Fruit fly (Drosophila melanogaster) whole organism, embryonic: Measurements from ENCODE around the gene Cortactin.

ENCODE experiments used
- Antp ChIP-seq: fragments of 200-800 bp; sonication (Bioruptor generic); optimal IDR thresholded peaks from 3 replicates; lab custom pipeline; 2016; ENCODE audit warnings: missing biosample characterization, missing genetic modification characterization
- B-H2 ChIP-seq: fragments of 200-800 bp; sonication (Bioruptor generic); optimal IDR thresholded peaks from 2 replicates; lab custom pipeline; 2018; ENCODE audit warnings: missing biosample characterization, mild to moderate bottlenecking, missing genetic modification characterization
- CG10209 ChIP-seq: fragments of 200-800 bp; sonication (Bioruptor generic); optimal IDR thresholded peaks from 3 replicates; lab custom pipeline; 2017; ENCODE audit warnings: missing biosample characterization, mild to moderate bottlenecking, missing genetic modification characterization, missing genetic modification reagents
- CG11695 ChIP-seq: fragments of 200-800 bp; sonication (Bioruptor generic); IDR thresholded peaks from 3 replicates; pipeline ENCODE4 v1.3.6; 2022; ENCODE audit warnings: missing biosample characterization, missing genetic modification characterization
- CG12155 ChIP-seq: fragments of 200-800 bp; sonication (Bioruptor generic); optimal IDR thresholded peaks from 3 replicates; lab custom pipeline; 2016; ENCODE audit warnings: missing biosample characterization, missing genetic modification characterization
- CG12391 ChIP-seq: fragments of 200-800 bp; sonication (Bioruptor generic); optimal IDR thresholded peaks from 3 replicates; lab custom pipeline; 2018; ENCODE audit warnings: missing biosample characterization, mild to moderate bottlenecking, missing genetic modification characterization, moderate library complexity
- CG12942 ChIP-seq: fragments of 200-800 bp; sonication (Bioruptor generic); optimal IDR thresholded peaks from 3 replicates; lab custom pipeline; 2016; ENCODE audit warnings: missing biosample characterization, missing genetic modification characterization
- CG14441 ChIP-seq: fragments of 200-800 bp; sonication (Bioruptor generic); IDR thresholded peaks from 2 replicates; pipeline ENCODE4 v1.3.6; 2022; ENCODE audit warnings: missing biosample characterization, missing genetic modification characterization
- CG14710 ChIP-seq: fragments of 200-800 bp; sonication (Bioruptor generic); optimal IDR thresholded peaks from 3 replicates; lab custom pipeline; 2019; ENCODE audit warnings: missing biosample characterization, mild to moderate bottlenecking, missing genetic modification characterization, moderate library complexity
- CG14860 ChIP-seq: fragments of 200-800 bp; sonication (Bioruptor generic); IDR thresholded peaks from 3 replicates; pipeline ENCODE4 v1.3.6; 2022; ENCODE audit warnings: missing biosample characterization, missing genetic modification characterization; ENCODE audit not compliant: partially characterized antibody
- CG16863 ChIP-seq: fragments of 200-800 bp; sonication (Bioruptor generic); optimal IDR thresholded peaks from 3 replicates; lab custom pipeline; 2016; ENCODE audit warnings: missing biosample characterization, missing genetic modification characterization
- CG2712 ChIP-seq: fragments of 200-800 bp; optimal IDR thresholded peaks from 3 replicates; lab custom pipeline; 2019; ENCODE audit warnings: missing biosample characterization, mild to moderate bottlenecking, missing genetic modification characterization, moderate library complexity
- CG42726 ChIP-seq: fragments of 200-800 bp; sonication (Bioruptor generic); IDR thresholded peaks from 2 replicates; pipeline ENCODE4 v1.3.6; 2022; ENCODE audit warnings: missing biosample characterization, missing genetic modification characterization; ENCODE audit not compliant: partially characterized antibody
- CG4424 ChIP-seq: fragments of 200-800 bp; sonication (Bioruptor generic); optimal IDR thresholded peaks from 3 replicates; lab custom pipeline; 2016; ENCODE audit warnings: missing biosample characterization, missing genetic modification characterization
- CG4854 ChIP-seq: fragments of 200-800 bp; sonication (Bioruptor generic); optimal IDR thresholded peaks from 2 replicates; lab custom pipeline; 2016; ENCODE audit warnings: missing biosample characterization, missing genetic modification characterization, inconsistent platforms
- CG6689 ChIP-seq: fragments of 200-800 bp; sonication (Bioruptor generic); IDR thresholded peaks from 2 replicates; pipeline ENCODE4 v1.3.6; 2022; ENCODE audit warnings: missing biosample characterization, missing genetic modification characterization
- CG7839 ChIP-seq: fragments of 200-800 bp; sonication (Bioruptor generic); optimal IDR thresholded peaks from 3 replicates; lab custom pipeline; 2018; ENCODE audit warnings: missing biosample characterization, mild to moderate bottlenecking, missing genetic modification characterization, moderate library complexity
- CG7928 ChIP-seq: fragments of 200-800 bp; sonication (Bioruptor generic); optimal IDR thresholded peaks from 2 replicates; lab custom pipeline; 2017; ENCODE audit warnings: missing biosample characterization, mild to moderate bottlenecking, missing genetic modification characterization
- CG8290 ChIP-seq, 3 experiments: fragments of 200-800 bp; sonication (Bioruptor generic); optimal IDR thresholded peaks; 2 replicates each; lab custom pipeline; 2016 to 2019; ENCODE audit warnings: missing biosample characterization in 3 of 3, missing genetic modification characterization in 3 of 3, mild to moderate bottlenecking in 2 of 3, moderate library complexity in 1 of 3
- CG8765 ChIP-seq: fragments of 200-800 bp; sonication (Bioruptor generic); IDR thresholded peaks from 2 replicates; pipeline ENCODE4 v1.3.6; 2022; ENCODE audit warnings: missing biosample characterization, missing genetic modification characterization
- CG9215 ChIP-seq: fragments of 200-800 bp; sonication (Bioruptor generic); IDR thresholded peaks from 2 replicates; pipeline ENCODE4 v1.3.6; 2022; ENCODE audit warnings: missing biosample characterization, missing genetic modification characterization
- CG9727 ChIP-seq: fragments of 200-800 bp; sonication (Bioruptor generic); optimal IDR thresholded peaks from 3 replicates; lab custom pipeline; 2017; ENCODE audit warnings: missing biosample characterization, mild to moderate bottlenecking, missing genetic modification characterization
- Deaf1 ChIP-seq: fragments of 200-800 bp; optimal IDR thresholded peaks from 3 replicates; lab custom pipeline; 2019; ENCODE audit warnings: missing biosample characterization, mild to moderate bottlenecking, missing genetic modification characterization, moderate library complexity
- HmgD ChIP-seq: fragments of 200-800 bp; sonication (Bioruptor generic); optimal IDR thresholded peaks from 3 replicates; lab custom pipeline; 2016; ENCODE audit warnings: missing biosample characterization, missing genetic modification characterization
- Hr39 ChIP-seq: fragments of >200 bp; optimal IDR thresholded peaks from 2 replicates; lab custom pipeline; 2017
- Lhr ChIP-seq: fragments of 200-800 bp; sonication (Bioruptor generic); optimal IDR thresholded peaks from 3 replicates; lab custom pipeline; 2017; ENCODE audit warnings: mild to moderate bottlenecking, missing biosample characterization, missing genetic modification reagents, missing genetic modification characterization
- NC2α ChIP-seq: fragments of 200-800 bp; sonication (Bioruptor generic); optimal IDR thresholded peaks from 2 replicates; lab custom pipeline; 2016; ENCODE audit warnings: missing biosample characterization, missing genetic modification characterization
- Oli ChIP-seq: fragments of 200-800 bp; sonication (Bioruptor generic); optimal IDR thresholded peaks from 2 replicates; lab custom pipeline; 2018; ENCODE audit warnings: missing biosample characterization, mild to moderate bottlenecking, missing genetic modification characterization, moderate library complexity
- Opbp ChIP-seq: fragments of 200-800 bp; sonication (Bioruptor generic); IDR thresholded peaks from 3 replicates; pipeline ENCODE4 v1.3.6; 2022; ENCODE audit warnings: missing biosample characterization, missing genetic modification characterization; ENCODE audit not compliant: partially characterized antibody
- Pdp1 ChIP-seq, 2 experiments: fragments of 200-800 bp; sonication (Bioruptor generic); optimal IDR thresholded peaks; 3 replicates each; lab custom pipeline; 2016; ENCODE audit warnings: missing biosample characterization in 2 of 2, missing genetic modification characterization in 2 of 2, mild to moderate bottlenecking in 1 of 2, moderate library complexity in 1 of 2
- Vsx1 ChIP-seq: fragments of 200-800 bp; sonication (Bioruptor generic); optimal IDR thresholded peaks from 2 replicates; lab custom pipeline; 2017; ENCODE audit warnings: missing biosample characterization, mild to moderate bottlenecking, missing genetic modification characterization, missing genetic modification reagents
- al ChIP-seq: fragments of 200-800 bp; sonication (Bioruptor generic); IDR thresholded peaks from 2 replicates; pipeline ENCODE4 v1.3.6; 2022; ENCODE audit warnings: missing biosample characterization, missing genetic modification characterization
- bbx ChIP-seq: fragments of 200-800 bp; sonication (Bioruptor generic); IDR thresholded peaks from 2 replicates; pipeline ENCODE4 v1.3.6; 2022; ENCODE audit warnings: missing biosample characterization, missing genetic modification characterization; ENCODE audit not compliant: partially characterized antibody
- caup ChIP-seq: fragments of 200-800 bp; sonication (Bioruptor generic); optimal IDR thresholded peaks from 3 replicates; lab custom pipeline; 2017; ENCODE audit warnings: missing biosample characterization, mild to moderate bottlenecking, missing genetic modification characterization, moderate library complexity; ENCODE audit not compliant: severe bottlenecking
- dmrt11E ChIP-seq: fragments of 200-800 bp; sonication (Bioruptor generic); optimal IDR thresholded peaks from 3 replicates; lab custom pipeline; 2018; ENCODE audit warnings: missing biosample characterization, mild to moderate bottlenecking, missing genetic modification characterization, moderate library complexity
- ems ChIP-seq: fragments of 200-800 bp; sonication (Bioruptor generic); optimal IDR thresholded peaks from 3 replicates; lab custom pipeline; 2016; ENCODE audit warnings: missing biosample characterization, missing genetic modification characterization
- gsb ChIP-seq: fragments of 200-800 bp; sonication (Bioruptor generic); IDR thresholded peaks from 2 replicates; pipeline ENCODE4 v1.3.6; 2022; ENCODE audit warnings: missing biosample characterization, missing genetic modification characterization
- insv ChIP-seq, 2 experiments: fragments of 200-800 bp; sonication (Bioruptor generic); optimal IDR thresholded peaks; 3 replicates each; lab custom pipeline; 2016 to 2018; ENCODE audit warnings: missing biosample characterization in 2 of 2, missing genetic modification characterization in 2 of 2
- nerfin-1 ChIP-seq: fragments of 200-800 bp; sonication (Bioruptor generic); optimal IDR thresholded peaks from 3 replicates; lab custom pipeline; 2019; ENCODE audit warnings: missing biosample characterization, mild to moderate bottlenecking, missing genetic modification characterization, moderate library complexity
- nmo ChIP-seq: fragments of 200-800 bp; sonication (Bioruptor generic); optimal IDR thresholded peaks from 2 replicates; lab custom pipeline; 2018; ENCODE audit warnings: missing biosample characterization, mild to moderate bottlenecking, missing genetic modification characterization, moderate library complexity
- sd ChIP-seq: fragments of 200-800 bp; sonication (Bioruptor generic); optimal IDR thresholded peaks from 3 replicates; lab custom pipeline; 2018; ENCODE audit warnings: missing biosample characterization, mild to moderate bottlenecking, missing genetic modification characterization, moderate library complexity
- slbo ChIP-seq: fragments of 200-800 bp; sonication (Bioruptor generic); IDR thresholded peaks from 2 replicates; pipeline ENCODE4 v1.3.6; 2022; ENCODE audit warnings: missing biosample characterization, missing genetic modification characterization
- sob ChIP-seq: fragments of 200-800 bp; sonication (Bioruptor generic); IDR thresholded peaks from 2 replicates; pipeline ENCODE4 v1.3.6; 2022; ENCODE audit warnings: missing biosample characterization, missing genetic modification characterization
- tin ChIP-seq: fragments of 200-800 bp; sonication (Bioruptor generic); optimal IDR thresholded peaks from 3 replicates; lab custom pipeline; 2016; ENCODE audit warnings: missing biosample characterization, missing genetic modification characterization
- trem ChIP-seq: fragments of 200-800 bp; optimal IDR thresholded peaks from 3 replicates; lab custom pipeline; 2019; ENCODE audit warnings: missing biosample characterization, mild to moderate bottlenecking, missing genetic modification characterization, moderate library complexity
- tx ChIP-seq: fragments of 200-800 bp; sonication (Bioruptor generic); optimal IDR thresholded peaks from 2 replicates; lab custom pipeline; 2016; ENCODE audit warnings: missing biosample characterization, missing genetic modification characterization
- zen2 ChIP-seq: fragments of 200-800 bp; sonication (Bioruptor generic); IDR thresholded peaks from 3 replicates; pipeline ENCODE4 v1.3.6; 2022; ENCODE audit warnings: missing biosample characterization, missing genetic modification characterization; ENCODE audit not compliant: partially characterized antibody
- zfh2 ChIP-seq: fragments of 200-800 bp; sonication (Bioruptor generic); optimal IDR thresholded peaks from 2 replicates; lab custom pipeline; 2016; ENCODE audit warnings: missing biosample characterization, missing genetic modification characterization

Cortactin gene

DNA sequence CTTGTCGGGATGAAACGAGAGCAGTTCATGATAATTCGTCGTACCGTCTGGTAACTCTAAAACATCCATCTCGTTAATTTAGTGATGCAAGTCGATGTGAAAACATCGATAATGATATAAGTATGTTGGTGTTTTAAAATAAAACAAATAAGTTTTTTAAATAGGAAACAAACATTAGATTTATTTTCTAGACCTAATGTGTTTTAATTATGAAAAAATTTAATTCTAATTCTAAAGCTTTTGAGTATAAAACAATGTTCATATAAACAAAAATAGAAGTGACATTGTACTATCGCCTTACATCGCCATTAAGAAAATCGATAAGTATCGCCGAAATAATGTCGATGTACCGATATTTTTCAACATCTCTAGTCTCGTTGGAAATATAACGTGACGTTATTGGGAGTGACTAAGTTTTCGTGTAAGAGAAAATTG is 46.8 kb upstream of the Cortactin start, which contains the start of gene Rab11 (continued):
- TF ChIP-seq Opbp (GFP tag; lab: Robert Waterston, UW) (peak; percentile 80), B-H2 (GFP tag; lab: Kevin White, UChicago) (peak; percentile 49), CG12155 (GFP tag; lab: Kevin White, UChicago) (peak; percentile 99), insv (GFP tag; optimal IDR thresholded peaks at IDR 0.05; lab: Kevin White, UChicago) (peak in 1 of 2 experiments; percentile 31), CG7928 (GFP tag; lab: Kevin White, UChicago) (no peak), sd (tag; lab: Kevin White, UChicago) (peak; percentile 21), CG42726 (GFP tag; lab: Robert Waterston, UW) (peak; percentile 34; the same call in 1 of the 2 replicates), ems (peak; percentile 68), CG8290 (GFP tag; optimal IDR thresholded peaks at IDR 0.05; lab: Kevin White, UChicago) (peak; percentile 68), CG8290 (tag; optimal IDR thresholded peaks at IDR 0.05; lab: Kevin White, UChicago) (peak; percentile 24 to 68), Hr39 (lab: Kevin White, UChicago) (no peak), HmgD (GFP tag; lab: Kevin White, UChicago) (no peak), Antp (GFP tag; lab: Kevin White, UChicago) (peak; percentile 4), CG14860 (GFP tag; lab: Robert Waterston, UW) (peak; percentile 86), Vsx1 (peak; percentile 28), sob (GFP tag; lab: Robert Waterston, UW) (peak; percentile 37; the same call in 1 of the 2 replicates), Pdp1 (GFP tag; optimal IDR thresholded peaks at IDR 0.05; lab: Kevin White, UChicago) (peak; percentile 36 to 44), CG10209 (GFP tag; lab: Kevin White, UChicago) (peak; percentile 38), NC2α (no peak), CG9727 (GFP tag; lab: Kevin White, UChicago) (peak; percentile 64), zfh2 (GFP tag; lab: Kevin White, UChicago) (peak; percentile 23), tx (GFP tag; lab: Kevin White, UChicago) (peak; percentile 8), bbx (GFP tag; lab: Robert Waterston, UW) (peak; percentile 88), dmrt11E (tag; lab: Kevin White, UChicago) (peak; percentile 40), trem (tag; lab: Kevin White, UChicago) (peak; percentile 38), Oli (tag; lab: Kevin White, UChicago) (no peak), CG6689 (GFP tag; lab: Robert Waterston, UW) (peak; percentile 20; the same call in 1 of the 2 replicates), CG12942 (GFP tag; lab: Kevin White, UChicago) (peak; percentile 2), CG14710 (tag; lab: Kevin White, UChicago) (peak; percentile 79), Lhr (GFP tag; lab: Kevin White, UChicago) (peak; percentile 21), tin (GFP tag; lab: Kevin White, UChicago) (peak; percentile 50), zen2 (GFP tag; lab: Robert Waterston, UW) (peak; percentile 81; the same call in 1 of the 3 replicates), nmo (GFP tag; lab: Kevin White, UChicago) (peak; percentile 75), CG14441 (GFP tag; lab: Robert Waterston, UW) (peak; percentile 32; the same call in 1 of the 2 replicates), CG2712 (tag; lab: Kevin White, UChicago) (peak; percentile 63), CG7839 (tag; lab: Kevin White, UChicago) (peak; percentile 54), CG9215 (GFP tag; lab: Robert Waterston, UW) (peak; percentile 56; the same call in 1 of the 2 replicates), slbo (GFP tag; lab: Robert Waterston, UW) (peak; percentile 78), CG4424 (GFP tag; lab: Kevin White, UChicago) (peak; percentile 27), Deaf1 (tag; lab: Kevin White, UChicago) (peak; percentile 34), nerfin-1 (no peak), CG16863 (no peak), caup (GFP tag; lab: Kevin White, UChicago) (peak; percentile 36), CG8765 (GFP tag; lab: Robert Waterston, UW) (0 out of 2 replicates have a peak, but pooled peaks have one; percentile 14), CG11695 (0 out of 3 replicates have a peak, but pooled peaks have one; percentile 25), CG12391 (tag; lab: Kevin White, UChicago) (peak; percentile 77), CG4854 (GFP tag; lab: Kevin White, UChicago) (peak; percentile 8), gsb (GFP tag; lab: Robert Waterston, UW) (no peak), al (GFP tag; lab: Robert Waterston, UW) (peak; percentile 38; the same call in 1 of the 2 replicates)
